Comparison of ENCODE assay signal across 1 fruit fly cellular context in the genomic region with DNA sequence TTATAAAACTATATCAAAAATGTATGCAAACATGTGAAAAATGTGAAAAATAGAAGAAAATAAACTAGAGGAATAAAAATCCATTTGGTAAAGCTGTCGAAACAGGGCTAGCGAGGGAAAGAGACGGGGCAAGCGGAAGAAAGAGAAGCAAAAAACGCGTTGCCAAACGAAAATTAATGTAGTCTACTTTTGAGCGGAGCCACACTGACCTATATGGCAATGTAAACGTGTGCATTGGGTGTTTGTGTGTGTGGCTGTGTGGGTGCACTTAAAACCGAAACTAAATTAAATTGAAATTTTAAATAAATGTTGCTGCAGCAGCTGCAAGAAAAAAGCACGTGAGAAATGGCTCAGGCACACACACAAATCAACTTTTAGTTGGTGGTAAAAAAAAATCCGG.
A peak's percentile ranks its signal among the peaks of the same experiment; 100 is the strongest.
TF ChIP-seq lines count a peak whose summit lies in the region.

No protein-coding gene starts in this region.

TF ChIP-seq in whole organism, embryonic, 481 proteins besides CTCF, POLR2A, EP300 and RAD21 (continued from another document):
- TF ChIP-seq CG4707 (GFP tag; optimal IDR thresholded peaks at IDR 0.05; lab: Kevin White, UChicago): no peak
- TF ChIP-seq mirr (GFP tag; optimal IDR thresholded peaks at IDR 0.05; lab: Kevin White, UChicago): no peak
- no peak for TF ChIP-seq Ptx1 (GFP tag; IDR thresholded peaks at IDR 0.05; lab: Robert Waterston, UW)
- TF ChIP-seq vfl (GFP tag; optimal IDR thresholded peaks at IDR 0.05; lab: Kevin White, UChicago): no peak
- no peak for TF ChIP-seq CG2889 (GFP tag; IDR thresholded peaks at IDR 0.05; lab: Robert Waterston, UW)
- no peak for TF ChIP-seq CG15601 (tag; optimal IDR thresholded peaks at IDR 0.05; lab: Kevin White, UChicago)
- no peak for TF ChIP-seq pb (GFP tag; optimal IDR thresholded peaks at IDR 0.05; lab: Kevin White, UChicago)
- no peak for TF ChIP-seq CG15073 (GFP tag; optimal IDR thresholded peaks at IDR 0.05; lab: Kevin White, UChicago)
- no peak for TF ChIP-seq gro (GFP tag; optimal IDR thresholded peaks at IDR 0.05; lab: Kevin White, UChicago)
- no peak for TF ChIP-seq CG10147 (GFP tag; optimal IDR thresholded peaks at IDR 0.05; lab: Kevin White, UChicago)
- 0 out of 2 replicates have a peak, but pooled peaks have one; percentile 7 for TF ChIP-seq crol (GFP tag; IDR thresholded peaks at IDR 0.05; lab: Robert Waterston, UW)
- no peak for TF ChIP-seq Kr (GFP tag; optimal IDR thresholded peaks at IDR 0.05; lab: Kevin White, UChicago)
- TF ChIP-seq stwl (tag; optimal IDR thresholded peaks at IDR 0.05; lab: Kevin White, UChicago): peak; percentile 26
- no peak for TF ChIP-seq lbe (GFP tag; optimal IDR thresholded peaks at IDR 0.05; lab: Kevin White, UChicago)
- no peak for TF ChIP-seq Sry-δ (GFP tag; optimal IDR thresholded peaks at IDR 0.05; lab: Kevin White, UChicago)
- no peak for TF ChIP-seq Taf1 (GFP tag; IDR thresholded peaks at IDR 0.05; lab: Robert Waterston, UW)
- no peak for TF ChIP-seq repo (GFP tag; optimal IDR thresholded peaks at IDR 0.05; lab: Kevin White, UChicago)
- TF ChIP-seq CG11085 (GFP tag; IDR thresholded peaks at IDR 0.05; lab: Robert Waterston, UW): no peak
- TF ChIP-seq Nf-YA (GFP tag; IDR thresholded peaks at IDR 0.05; lab: Robert Waterston, UW): no peak
- no peak for TF ChIP-seq wdn (GFP tag; IDR thresholded peaks at IDR 0.05; lab: Robert Waterston, UW)
- TF ChIP-seq cas (GFP tag; IDR thresholded peaks at IDR 0.05; lab: Robert Waterston, UW): no peak
- TF ChIP-seq dati (GFP tag; IDR thresholded peaks at IDR 0.05; lab: Robert Waterston, UW): no peak
- peak; percentile 26 for TF ChIP-seq Hr3 (GFP tag; optimal IDR thresholded peaks at IDR 0.05; lab: Kevin White, UChicago)
- no peak for TF ChIP-seq CG18764 (GFP tag; optimal IDR thresholded peaks at IDR 0.05; lab: Kevin White, UChicago)
- TF ChIP-seq CG18262 (tag; optimal IDR thresholded peaks at IDR 0.05; lab: Kevin White, UChicago): no peak
- TF ChIP-seq HLH3B (GFP tag; IDR thresholded peaks at IDR 0.05; lab: Robert Waterston, UW): no peak
- TF ChIP-seq nerfin-2 (GFP tag; IDR thresholded peaks at IDR 0.05; lab: Robert Waterston, UW; ENCODE audit: partially characterized antibody): no peak
- no peak for TF ChIP-seq ac (GFP tag; optimal IDR thresholded peaks at IDR 0.05; lab: Kevin White, UChicago)
- TF ChIP-seq CG16779 (GFP tag; IDR thresholded peaks at IDR 0.05; lab: Robert Waterston, UW): no peak
- no peak for TF ChIP-seq Hey (tag; optimal IDR thresholded peaks at IDR 0.05; lab: Kevin White, UChicago)
